Worm (Caenorhabditis elegans): Measurements from ENCODE around the gene F13B9.2.
A peak's percentile ranks its signal among the peaks of the same experiment; 100 is the strongest.

The F13B9.2 gene

DNA sequence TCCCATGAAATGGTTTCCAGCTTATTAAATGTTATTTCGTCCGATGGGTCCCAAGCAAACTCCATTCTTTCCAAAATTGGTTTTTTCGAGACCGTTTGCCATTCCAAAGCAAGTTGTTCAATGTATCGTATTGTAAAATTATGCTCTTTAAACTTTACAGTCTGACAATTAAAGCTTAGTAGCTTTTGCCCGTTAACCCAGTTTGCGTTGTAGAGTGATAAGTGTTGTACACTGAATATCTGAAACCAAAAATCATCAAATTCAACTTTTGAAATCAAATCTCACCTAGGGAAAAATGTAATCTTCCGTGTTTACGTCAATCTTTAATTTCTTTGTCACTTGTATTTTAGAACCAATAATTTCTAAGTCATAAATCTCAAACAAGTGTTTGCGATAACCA lies 11.8 kb downstream of the F13B9.2 start:
- TF ChIP-seq R02D3.7 (tag; optimal IDR thresholded peaks at IDR 0.05) = no peak
- TF ChIP-seq lin-39 (tag; optimal IDR thresholded peaks at IDR 0.05) = no peak
- TF ChIP-seq sma-9 (GFP tag; optimal IDR thresholded peaks at IDR 0.05) = no peak
- TF ChIP-seq sma-9 (tag; optimal IDR thresholded peaks at IDR 0.05) = no peak
- TF ChIP-seq fos-1 (tag; optimal IDR thresholded peaks at IDR 0.05) = no peak
- TF ChIP-seq nhr-21 (tag; optimal IDR thresholded peaks at IDR 0.05) = no peak
- TF ChIP-seq nhr-25 (tag; optimal IDR thresholded peaks at IDR 0.05) = no peak
- no peak for TF ChIP-seq F13H6.1 (tag; optimal IDR thresholded peaks at IDR 0.05)

DNA sequence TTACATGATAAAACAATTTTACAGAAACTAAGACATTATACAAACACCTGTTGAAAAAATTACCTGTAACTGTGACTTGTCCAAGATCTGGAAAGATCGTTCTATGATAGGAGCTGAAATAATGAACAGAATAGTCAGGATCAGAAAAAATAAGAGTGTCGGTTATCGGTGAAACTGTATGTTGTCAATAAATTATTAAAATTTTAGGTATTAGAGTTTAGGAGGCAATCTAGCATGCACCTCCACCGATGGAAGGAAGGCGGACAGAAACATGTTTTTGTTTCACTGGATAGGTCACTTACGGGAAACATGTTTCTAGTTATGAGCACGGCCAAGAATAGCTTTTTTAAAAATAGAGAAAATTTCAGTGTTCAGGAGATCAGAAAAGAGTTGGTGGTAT lies 14.1 kb downstream of the F13B9.2 start, which contains the start of gene ced-13:
Gene ced-13 (minus strand): TSS at position 101 of the 400 bp plus-strand sequence.
- TF ChIP-seq unc-55 (GFP tag; optimal IDR thresholded peaks at IDR 0.05) (no peak), R02D3.7 (tag; optimal IDR thresholded peaks at IDR 0.05) (no peak)

DNA sequence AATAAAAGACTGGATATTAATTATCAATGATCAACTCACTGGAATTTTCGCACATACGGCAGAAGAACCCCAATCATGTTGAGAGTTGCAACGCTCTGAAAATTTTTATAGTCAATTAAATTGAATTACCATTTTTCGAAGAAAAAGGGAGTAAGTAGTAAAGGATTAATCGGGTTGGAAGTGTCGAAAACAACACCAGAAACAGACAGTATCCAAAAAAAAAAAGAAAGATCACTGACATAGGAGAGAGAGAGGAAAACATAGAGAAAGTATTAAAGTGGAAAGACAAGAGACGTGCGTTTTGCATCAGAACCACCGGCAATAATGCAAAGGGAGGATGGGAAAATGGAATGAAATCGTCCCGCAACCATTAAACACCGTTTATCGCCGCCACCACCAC lies 16.8 kb downstream of the F13B9.2 start, which contains the start of gene inx-5:
Gene inx-5 (minus strand): TSS at position 101 of the 400 bp plus-strand sequence.
- TF ChIP-seq sem-4 (tag; optimal IDR thresholded peaks at IDR 0.05) (no peak), ztf-11 (tag; optimal IDR thresholded peaks at IDR 0.05) (no peak), ztf-4 (tag; optimal IDR thresholded peaks at IDR 0.05) (no peak), mbf-1 (tag; optimal IDR thresholded peaks at IDR 0.05) (no peak), ZK546.5 (tag; optimal IDR thresholded peaks at IDR 0.05) (no peak), unc-62 (GFP tag; optimal IDR thresholded peaks at IDR 0.05) (no peak), nhr-25 (tag; optimal IDR thresholded peaks at IDR 0.05) (no peak), zag-1 (tag; optimal IDR thresholded peaks at IDR 0.05) (no peak), R02D3.7 (tag; optimal IDR thresholded peaks at IDR 0.05) (no peak), nhr-129 (tag; optimal IDR thresholded peaks at IDR 0.05) (no peak), sma-9 (GFP tag; optimal IDR thresholded peaks at IDR 0.05) (no peak), sma-9 (tag; optimal IDR thresholded peaks at IDR 0.05) (no peak), mdl-1 (tag; optimal IDR thresholded peaks at IDR 0.05) (no peak)

DNA sequence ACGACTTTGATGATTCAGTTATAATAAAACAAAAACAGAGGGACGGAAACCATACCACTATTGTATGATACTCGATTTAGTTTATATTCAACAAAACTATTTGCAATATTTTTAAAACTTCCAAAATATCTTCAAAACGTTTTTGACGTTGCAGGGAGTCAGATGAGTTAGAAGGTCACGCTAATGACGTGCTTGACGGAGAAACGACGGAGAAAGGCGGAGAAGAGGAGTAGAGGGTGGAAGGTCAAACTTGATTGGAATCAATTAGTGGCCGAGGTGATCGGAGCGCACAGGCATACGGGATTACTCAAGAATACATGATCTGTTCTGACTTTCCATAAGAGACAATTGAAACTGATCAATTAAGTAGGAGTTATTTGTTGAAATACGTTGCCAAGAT lies 17.3 kb downstream of the F13B9.2 start:
- TF ChIP-seq nhr-25 (tag; optimal IDR thresholded peaks at IDR 0.05) (peak; percentile 39), unc-62 (GFP tag; optimal IDR thresholded peaks at IDR 0.05) (no peak)

DNA sequence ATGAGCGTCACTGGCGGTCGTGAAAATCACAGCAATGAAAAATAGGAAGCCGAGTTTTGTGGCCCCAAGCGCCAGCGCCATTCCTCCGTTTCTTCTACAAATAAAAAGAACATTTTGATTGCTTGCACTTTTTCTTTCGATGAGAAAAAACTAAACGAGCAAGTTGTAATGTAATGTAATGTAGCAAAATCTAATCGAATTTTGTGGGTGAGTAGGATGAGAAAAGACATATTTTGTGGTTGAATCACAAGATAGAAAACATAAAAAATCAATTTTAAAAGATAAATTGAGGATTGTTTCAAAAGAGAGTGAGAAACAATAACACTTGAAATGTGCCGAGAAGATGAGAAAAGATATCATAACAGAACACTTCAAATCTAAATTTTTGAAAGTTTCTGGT lies 22.1 kb downstream of the F13B9.2 start, which contains the start of gene R09F10.5:
Gene R09F10.5 (minus strand): TSS at position 101 of the 400 bp plus-strand sequence.
- no peak for TF ChIP-seq elt-3 (tag; optimal IDR thresholded peaks at IDR 0.05)
- peak; percentile 19 for TF ChIP-seq sem-4 (tag; optimal IDR thresholded peaks at IDR 0.05)
- no peak for TF ChIP-seq ztf-1 (GFP tag; conservative IDR thresholded peaks at IDR 0.05)
- TF ChIP-seq ama-1 (optimal IDR thresholded peaks at IDR 0.05) = no peak
- TF ChIP-seq peb-1 (tag; optimal IDR thresholded peaks at IDR 0.05) = no peak
- no peak for TF ChIP-seq lin-13 (GFP tag; optimal IDR thresholded peaks at IDR 0.05)
- TF ChIP-seq aly-2 (tag; optimal IDR thresholded peaks at IDR 0.05) = no peak

DNA sequence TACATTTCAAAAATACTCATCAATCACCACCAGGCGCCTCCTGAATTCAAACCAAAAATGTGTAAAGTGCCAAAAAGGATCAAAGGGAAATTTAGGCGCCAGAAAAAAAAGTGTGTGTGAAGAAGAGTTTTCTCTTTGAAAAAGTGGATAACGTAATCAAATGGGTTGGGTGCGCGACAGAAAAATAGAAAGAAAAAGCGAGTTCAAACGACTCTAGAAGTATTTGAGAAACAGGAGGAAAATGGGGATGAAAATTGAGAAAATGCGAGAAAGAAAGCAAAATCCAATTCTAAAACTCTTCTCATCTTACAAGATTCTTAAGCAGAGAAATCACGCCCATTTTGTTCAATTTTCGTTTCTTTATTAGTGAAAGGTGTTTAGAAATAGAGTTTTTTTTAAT lies 23.0 kb downstream of the F13B9.2 start:
- TF ChIP-seq lin-39 (tag; optimal IDR thresholded peaks at IDR 0.05) (peak; percentile 19), lin-11 (tag; optimal IDR thresholded peaks at IDR 0.05) (no peak), unc-55 (GFP tag; optimal IDR thresholded peaks at IDR 0.05) (peak; percentile 5)

DNA sequence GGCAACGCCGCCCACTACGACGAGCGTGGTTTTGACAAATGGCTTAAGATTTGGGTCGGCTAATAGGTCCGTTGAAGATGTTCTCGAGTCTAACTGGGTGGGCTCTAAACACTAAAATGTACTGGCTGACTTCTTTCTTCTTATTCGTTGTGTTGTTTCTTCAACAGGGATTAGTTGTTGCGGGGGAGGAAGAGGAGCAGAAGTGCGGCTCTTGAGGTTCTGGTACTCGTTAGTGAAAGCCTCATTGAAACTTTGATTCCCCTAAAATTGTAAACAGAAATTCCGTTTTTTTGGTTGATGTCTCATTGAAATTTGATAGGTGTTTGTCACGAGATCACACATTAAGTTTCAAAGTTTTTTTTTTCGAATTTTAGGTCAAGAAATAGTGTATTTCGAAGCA lies 25.3 kb downstream of the F13B9.2 start:
- TF ChIP-seq lsy-2 (tag; optimal IDR thresholded peaks at IDR 0.05) = no peak
- peak; percentile 11 for TF ChIP-seq unc-55 (GFP tag; optimal IDR thresholded peaks at IDR 0.05)

DNA sequence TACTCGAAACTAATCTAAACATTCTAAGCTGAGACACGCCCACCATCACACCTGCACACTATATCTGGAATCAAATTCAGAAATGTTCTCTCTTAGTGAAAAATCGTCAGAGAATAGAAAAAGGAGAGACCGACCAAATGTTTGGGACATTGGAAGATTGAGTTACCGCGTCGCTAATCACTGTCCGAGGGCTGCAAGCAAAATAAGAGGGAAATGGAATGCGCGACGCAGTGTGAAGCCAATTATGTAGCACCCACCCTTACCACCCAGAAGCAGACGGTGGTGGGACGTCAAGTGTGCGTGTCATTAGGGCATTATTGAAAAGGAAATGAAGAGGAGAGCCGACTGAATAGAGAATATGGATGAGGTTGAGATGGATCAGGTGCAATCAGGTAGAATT lies 26.1 kb downstream of the F13B9.2 start:
- TF ChIP-seq skn-1 (tag; optimal IDR thresholded peaks at IDR 0.05) (no peak), sem-4 (tag; optimal IDR thresholded peaks at IDR 0.05) (no peak), ztf-4 (tag; optimal IDR thresholded peaks at IDR 0.05) (no peak), R02D3.7 (tag; optimal IDR thresholded peaks at IDR 0.05) (no peak), ztf-11 (tag; optimal IDR thresholded peaks at IDR 0.05) (no peak), gmeb-1 (tag; optimal IDR thresholded peaks at IDR 0.05) (no peak), crh-2 (tag; optimal IDR thresholded peaks at IDR 0.05) (no peak), alr-1 (tag; optimal IDR thresholded peaks at IDR 0.05) (no peak), nhr-6 (tag; optimal IDR thresholded peaks at IDR 0.05) (no peak), nhr-77 (tag; optimal IDR thresholded peaks at IDR 0.05) (no peak), unc-55 (GFP tag; optimal IDR thresholded peaks at IDR 0.05) (no peak), egl-27 (tag; optimal IDR thresholded peaks at IDR 0.05) (no peak), lsy-2 (tag; optimal IDR thresholded peaks at IDR 0.05) (no peak), nhr-25 (tag; optimal IDR thresholded peaks at IDR 0.05) (no peak)
